Worm (Caenorhabditis elegans): ENCODE measurements around the gene F18C5.9.

The F18C5.9 gene

DNA sequence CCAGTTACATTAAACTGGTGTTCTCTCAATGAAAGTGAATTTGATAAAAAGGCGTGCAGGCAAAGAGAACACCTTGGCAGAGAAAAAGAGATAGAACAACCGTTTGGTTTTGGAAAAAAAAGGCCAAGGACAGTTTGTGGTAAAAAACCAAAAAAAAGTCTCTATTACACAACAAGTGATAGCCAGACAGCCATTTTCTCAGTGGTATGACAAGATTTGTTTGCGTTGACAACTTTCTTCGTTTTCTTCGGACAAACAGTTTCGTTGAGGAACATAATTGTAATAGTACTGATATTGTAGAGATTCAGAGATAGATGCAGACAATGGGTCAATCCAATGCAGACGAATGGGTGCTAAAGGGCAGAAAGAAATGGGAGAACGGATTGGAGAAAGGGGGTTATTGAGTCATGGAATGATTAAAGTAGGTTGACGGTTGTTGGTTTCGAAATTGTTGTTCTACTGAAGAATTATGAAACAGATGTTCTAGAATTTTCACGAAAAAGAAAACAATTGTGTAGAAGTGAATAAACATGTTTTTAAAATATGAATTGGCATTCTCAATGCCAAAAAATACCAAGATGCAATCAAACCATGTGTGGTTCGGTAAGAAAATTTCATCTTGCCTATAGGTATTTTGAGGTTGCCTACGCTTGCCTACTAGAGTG is 4.6 kb upstream of the F18C5.9 start:
- TF ChIP-seq snpc-1.3 (tag; optimal IDR thresholded peaks at IDR 0.05; ENCODE audit: insufficient read depth) (no peak), snpc-1.1 (tag; optimal IDR thresholded peaks at IDR 0.05; ENCODE audit: insufficient read depth) (no peak), ceh-79 (tag; optimal IDR thresholded peaks at IDR 0.05) (no peak), hrde-1 (tag; optimal IDR thresholded peaks at IDR 0.05; ENCODE audit: borderline replicate concordance) (no peak), hmg-1.2 (GFP tag; IDR thresholded peaks at IDR 0.05) (peak; percentile 67; the same call in 1 of the 2 replicates), cebp-1 (GFP tag; IDR thresholded peaks at IDR 0.05) (peak; percentile 55), cebp-1 (tag; optimal IDR thresholded peaks at IDR 0.05) (peak; percentile 79), ztf-26 (tag; optimal IDR thresholded peaks at IDR 0.05) (peak; percentile 73), ama-1 (optimal IDR thresholded peaks at IDR 0.05) (peak; percentile 12), ama-1 (GFP tag; optimal IDR thresholded peaks at IDR 0.05) (no peak), lin-40 (tag; optimal IDR thresholded peaks at IDR 0.05) (peak; percentile 80), dox-1 (GFP tag; IDR thresholded peaks at IDR 0.05) (0 out of 2 replicates have a peak, but pooled peaks have one; percentile 27)

DNA sequence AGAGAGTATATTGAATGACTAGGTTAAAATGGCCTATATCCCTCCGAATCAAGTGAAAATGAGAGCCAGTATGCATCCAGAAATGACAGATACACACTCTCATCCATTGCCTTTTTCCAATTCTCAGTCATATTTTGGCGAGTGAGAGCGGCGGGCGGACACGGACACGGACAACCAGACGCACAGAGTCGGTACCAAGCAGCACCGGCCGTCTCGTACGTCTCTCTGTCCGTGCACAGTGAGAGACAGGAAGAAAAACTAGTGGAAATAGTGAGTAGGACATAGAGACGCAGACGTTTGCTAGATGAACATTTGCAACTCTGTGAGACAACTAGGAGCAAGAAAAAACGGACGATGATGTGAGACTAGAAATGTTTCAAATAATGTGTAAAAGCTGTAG is 3.7 kb upstream of the F18C5.9 start:
- TF ChIP-seq ZK185.1 (tag; optimal IDR thresholded peaks at IDR 0.05; ENCODE audit: poor library complexity, severe bottlenecking) (peak; percentile 10), mcd-1 (GFP tag; IDR thresholded peaks at IDR 0.05) (0 out of 2 replicates have a peak, but pooled peaks have one; percentile 8), tbp1 (GFP tag; optimal IDR thresholded peaks at IDR 0.05) (peak; percentile 11), nhr-80 (tag; optimal IDR thresholded peaks at IDR 0.05) (peak; percentile 44), nfyb-1 (GFP tag; IDR thresholded peaks at IDR 0.05) (0 out of 2 replicates have a peak, but pooled peaks have one; percentile 22), zfh-2 (GFP tag; conservative IDR thresholded peaks at IDR 0.05) (peak; percentile 49), F23B12.7 (tag; optimal IDR thresholded peaks at IDR 0.05; ENCODE audit: insufficient read depth) (no peak), lir-1 (GFP tag; conservative IDR thresholded peaks at IDR 0.05) (no peak), lin-35 (GFP tag; optimal IDR thresholded peaks at IDR 0.05) (peak in 1 of 3 experiments; percentile 18), C17E4.6 (GFP tag; IDR thresholded peaks at IDR 0.05) (no peak), cebp-1 (GFP tag; IDR thresholded peaks at IDR 0.05) (no peak), cebp-1 (tag; optimal IDR thresholded peaks at IDR 0.05) (peak; percentile 46), hmg-1.2 (GFP tag; IDR thresholded peaks at IDR 0.05) (peak; percentile 87), attf-5 (GFP tag; optimal IDR thresholded peaks at IDR 0.05) (peak; percentile 16), tlf-1 (GFP tag; optimal IDR thresholded peaks at IDR 0.05) (no peak), efl-1 (GFP tag; optimal IDR thresholded peaks at IDR 0.05) (no peak), nhr-179 (tag; optimal IDR thresholded peaks at IDR 0.05) (no peak), snpc-4 (GFP tag; optimal IDR thresholded peaks at IDR 0.05) (no peak), snpc-4 (tag; optimal IDR thresholded peaks at IDR 0.05) (peak in 1 of 4 experiments; percentile 48)

DNA sequence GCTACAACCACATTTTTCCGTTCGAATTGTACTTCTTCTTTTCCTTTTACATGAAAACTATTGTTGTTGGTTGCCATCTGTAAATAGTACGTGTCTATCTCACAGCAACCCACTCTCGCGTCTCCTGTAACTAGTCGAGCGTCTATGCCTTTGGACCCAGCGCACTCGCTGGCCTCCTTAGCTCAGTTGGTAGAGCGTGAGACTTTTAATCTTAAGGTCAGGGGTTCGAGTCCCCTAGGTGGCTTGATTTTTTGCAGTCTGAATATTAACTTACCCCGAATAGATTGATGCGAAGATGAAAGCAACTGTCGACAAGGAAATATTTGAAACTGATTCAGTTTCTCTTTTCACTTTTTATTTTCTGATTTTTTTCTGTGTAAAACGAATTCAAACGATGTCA is 1.9 kb upstream of the F18C5.9 start, which contains the start of gene mpz-3:
TSS of gene mpz-3 (minus strand) at position 320 of the 400 bp plus-strand sequence.
- no peak for TF ChIP-seq tbx-9 (tag; optimal IDR thresholded peaks at IDR 0.05; ENCODE audit: borderline replicate concordance)
- no peak for TF ChIP-seq nfya-1 (tag; optimal IDR thresholded peaks at IDR 0.05; ENCODE audit: borderline replicate concordance, insufficient read depth)
- TF ChIP-seq ceh-27 (GFP tag; optimal IDR thresholded peaks at IDR 0.05): no peak
- peak; percentile 84 for TF ChIP-seq B0261.1 (tag; optimal IDR thresholded peaks at IDR 0.05)
- no peak for TF ChIP-seq ztf-25 (GFP tag; IDR thresholded peaks at IDR 0.05)
- TF ChIP-seq unc-130 (GFP tag; optimal IDR thresholded peaks at IDR 0.05): no peak
- no peak for TF ChIP-seq B0019.2 (GFP tag; conservative IDR thresholded peaks at IDR 0.05)
- TF ChIP-seq dpl-1 (GFP tag; optimal IDR thresholded peaks at IDR 0.05): no peak
- no peak for TF ChIP-seq nfya-2 (GFP tag; IDR thresholded peaks at IDR 0.05)
- no peak for TF ChIP-seq mes-4 (tag; optimal IDR thresholded peaks at IDR 0.05)
- TF ChIP-seq Y67H2A.10 (GFP tag; conservative IDR thresholded peaks at IDR 0.05): no peak
- no peak for TF ChIP-seq F39B2.1 (GFP tag; IDR thresholded peaks at IDR 0.05)
- TF ChIP-seq xnd-1 (tag; optimal IDR thresholded peaks at IDR 0.05): no peak
- no peak for TF ChIP-seq F37B4.10 (GFP tag; IDR thresholded peaks at IDR 0.05)
- peak; percentile 31 for TF ChIP-seq nhr-90 (tag; optimal IDR thresholded peaks at IDR 0.05)
- TF ChIP-seq attf-6 (GFP tag; IDR thresholded peaks at IDR 0.05): no peak
- peak; percentile 58 for TF ChIP-seq ztf-18 (tag; optimal IDR thresholded peaks at IDR 0.05)
- TF ChIP-seq mxl-1 (tag; optimal IDR thresholded peaks at IDR 0.05): no peak
- TF ChIP-seq snpc-4 (GFP tag; optimal IDR thresholded peaks at IDR 0.05): peak; percentile 27
- no peak for TF ChIP-seq snpc-4 (tag; optimal IDR thresholded peaks at IDR 0.05)

All from whole organism, young adult.